Worm (Caenorhabditis elegans) whole organism, L3 larva: Measurements from ENCODE around the gene C18D11.9.

Experiments used
- aly-2 ChIP-seq: fragments of 150-350 bp; optimal IDR thresholded peaks from 2 replicates; lab custom pipeline; 2014; ENCODE audit warnings: missing biosample characterization, missing genetic modification characterization
- ceh-9 ChIP-seq: sonication (generic microtip); optimal IDR thresholded peaks from 2 replicates; lab custom pipeline; 2018; ENCODE audit warnings: missing biosample characterization, missing genetic modification characterization
- elt-2 ChIP-seq: sonication (generic microtip); optimal IDR thresholded peaks from 2 replicates; lab custom pipeline; 2016; ENCODE audit warnings: missing genetic modification reagents, mild to moderate bottlenecking, missing genetic modification characterization, missing compliant biosample characterization
- fkh-10 ChIP-seq: sonication (generic microtip); optimal IDR thresholded peaks from 2 replicates; lab custom pipeline; 2017; ENCODE audit warnings: missing biosample characterization, missing genetic modification reagents, missing genetic modification characterization
- lin-39 ChIP-seq: fragments of 150-350 bp; optimal IDR thresholded peaks from 2 replicates; lab custom pipeline; 2018; ENCODE audit warnings: missing biosample characterization, missing genetic modification reagents, missing genetic modification characterization
- mdl-1 ChIP-seq: fragments of 150-350 bp; optimal IDR thresholded peaks from 2 replicates; lab custom pipeline; 2014; ENCODE audit warnings: missing biosample characterization, missing genetic modification characterization
- mml-1 ChIP-seq: fragments of 150-350 bp; sonication (generic microtip); optimal IDR thresholded peaks from 3 replicates; lab custom pipeline; 2014; ENCODE audit warnings: missing biosample characterization, missing genetic modification characterization
- nhr-11 ChIP-seq: fragments of 150-350 bp; optimal IDR thresholded peaks from 2 replicates; lab custom pipeline; 2014; ENCODE audit warnings: missing biosample characterization, missing genetic modification characterization
- snpc-4 ChIP-seq: fragments of 150-350 bp; optimal IDR thresholded peaks from 2 replicates; lab custom pipeline; 2014; ENCODE audit warnings: missing biosample characterization, missing genetic modification characterization
- zag-1 ChIP-seq: fragments of 150-350 bp; optimal IDR thresholded peaks from 2 replicates; lab custom pipeline; 2014; ENCODE audit warnings: missing biosample characterization, missing genetic modification characterization
- ztf-11 ChIP-seq: fragments of 150-350 bp; optimal IDR thresholded peaks from 2 replicates; lab custom pipeline; 2014; ENCODE audit warnings: missing biosample characterization, missing genetic modification characterization
- ztf-4 ChIP-seq: fragments of 150-350 bp; optimal IDR thresholded peaks from 2 replicates; lab custom pipeline; 2014; ENCODE audit warnings: missing biosample characterization, missing genetic modification characterization

DNA sequence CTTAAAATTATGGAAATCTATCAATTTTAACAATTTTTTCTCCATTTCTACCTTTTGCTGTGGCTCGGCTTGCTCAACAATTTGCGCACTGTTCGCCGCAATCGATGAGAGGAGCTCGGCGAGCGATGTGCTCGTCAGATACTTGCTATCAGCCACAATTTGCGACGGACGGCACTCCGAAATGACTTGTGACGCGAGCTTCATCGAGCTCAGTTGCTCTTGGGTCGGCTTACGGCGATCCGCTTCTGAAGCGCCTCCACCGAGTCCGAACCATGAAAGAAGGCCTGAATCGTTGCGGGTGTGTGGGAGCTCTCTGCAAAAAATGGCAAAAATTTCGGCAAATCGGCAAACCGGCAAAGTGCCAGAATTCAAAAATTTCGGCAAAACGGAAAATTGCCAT lies 48.3 kb upstream of the C18D11.9 start:
- TF ChIP-seq ztf-4 (tag; lab: Kevin White, UChicago) (no peak), ztf-11 (tag; lab: Kevin White, UChicago) (no peak), ceh-9 (tag; lab: Kevin White, UChicago) (no peak), elt-2 (tag; lab: Kevin White, UChicago) (no peak), nhr-11 (no peak), aly-2 (tag; lab: Kevin White, UChicago) (no peak), fkh-10 (GFP tag; lab: Kevin White, UChicago) (no peak), mdl-1 (tag; lab: Kevin White, UChicago) (no peak), snpc-4 (tag; lab: Kevin White, UChicago) (no peak), lin-39 (tag; lab: Kevin White, UChicago) (no peak), zag-1 (tag; lab: Kevin White, UChicago) (no peak), mml-1 (tag; lab: Kevin White, UChicago) (no peak)
